ENCODE assay signal across 1 worm cellular context in the genomic region with DNA sequence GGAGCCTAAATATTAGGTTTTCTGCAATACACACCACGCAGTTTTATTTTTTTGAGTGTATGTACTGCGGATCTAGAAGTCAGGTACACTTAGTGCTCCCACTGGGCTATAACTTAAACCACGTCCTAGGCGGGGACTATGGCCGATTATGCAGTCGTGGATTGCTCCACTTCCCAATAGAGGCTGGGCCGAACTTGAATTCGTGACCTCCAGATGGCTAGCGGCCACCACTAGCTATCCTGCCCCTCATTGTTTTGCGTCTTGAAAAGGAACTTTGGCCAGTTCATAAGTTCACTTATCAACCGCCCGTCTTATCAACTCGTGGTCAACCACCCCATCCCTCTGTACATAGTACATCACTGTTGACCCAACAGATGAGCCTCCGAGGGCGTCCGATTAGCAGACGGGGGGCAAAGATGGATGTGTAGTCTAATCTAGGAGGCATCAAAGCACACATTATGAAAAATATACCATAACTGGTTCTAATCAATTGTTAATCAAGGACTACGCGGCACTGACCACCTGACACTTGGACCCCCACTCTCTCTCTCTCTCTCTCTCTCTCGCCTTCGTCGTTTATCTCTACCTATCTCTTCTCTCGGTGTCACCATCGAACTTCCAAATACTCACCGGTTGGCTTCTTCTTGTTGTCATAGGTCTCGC.
TF ChIP-seq lines count a peak whose summit lies in the region.

No protein-coding gene starts in this region.

TF ChIP-seq in whole organism, L1 larva, 84 proteins besides CTCF, POLR2A, EP300 and RAD21 (continued from another document):
- TF ChIP-seq unc-130 (tag; optimal IDR thresholded peaks at IDR 0.05; lab: Kevin White, UChicago) (peak; percentile 79), irx-1 (tag; optimal IDR thresholded peaks at IDR 0.05; lab: Kevin White, UChicago) (no peak), skn-1 (tag; optimal IDR thresholded peaks at IDR 0.05; lab: Kevin White, UChicago) (no peak), ztf-11 (tag; optimal IDR thresholded peaks at IDR 0.05; lab: Kevin White, UChicago) (no peak), sptf-1 (tag; optimal IDR thresholded peaks at IDR 0.05; lab: Kevin White, UChicago) (no peak), efl-3 (GFP tag; optimal IDR thresholded peaks at IDR 0.05; lab: Kevin White, UChicago) (no peak), ceh-63 (GFP tag; optimal IDR thresholded peaks at IDR 0.05; lab: Kevin White, UChicago) (no peak), efl-1 (optimal IDR thresholded peaks at IDR 0.05; lab: Kevin White, UChicago) (peak in 1 of 2 experiments; percentile 6), efl-1 (GFP tag; optimal IDR thresholded peaks at IDR 0.05 in 1 of 2; lab: Kevin White, UChicago) (peak in 1 of 2 experiments; percentile 87), Y116A8C.19 (tag; optimal IDR thresholded peaks at IDR 0.05; lab: Kevin White, UChicago; ENCODE audit: borderline replicate concordance) (no peak), sox-4 (tag; optimal IDR thresholded peaks at IDR 0.05; lab: Kevin White, UChicago) (no peak), pax-3 (tag; optimal IDR thresholded peaks at IDR 0.05; lab: Kevin White, UChicago) (no peak), elt-2 (tag; optimal IDR thresholded peaks at IDR 0.05; lab: Kevin White, UChicago) (peak; percentile 32), nhr-28 (tag; optimal IDR thresholded peaks at IDR 0.05; lab: Kevin White, UChicago) (no peak), C04F5.9 (tag; optimal IDR thresholded peaks at IDR 0.05; lab: Kevin White, UChicago) (no peak), ceh-8 (GFP tag; optimal IDR thresholded peaks at IDR 0.05; lab: Kevin White, UChicago) (no peak), fos-1 (tag; optimal IDR thresholded peaks at IDR 0.05; lab: Kevin White, UChicago) (no peak), F16B12.6 (tag; optimal IDR thresholded peaks at IDR 0.05; lab: Kevin White, UChicago) (no peak), egl-13 (tag; optimal IDR thresholded peaks at IDR 0.05; lab: Kevin White, UChicago) (no peak), ceh-90 (tag; optimal IDR thresholded peaks at IDR 0.05; lab: Kevin White, UChicago) (no peak), ceh-82 (tag; optimal IDR thresholded peaks at IDR 0.05; lab: Kevin White, UChicago) (peak in 1 of 3 experiments; percentile 14), mab-9 (GFP tag; IDR thresholded peaks at IDR 0.05; lab: Robert Waterston, UW) (0 out of 2 replicates have a peak, but pooled peaks have one; percentile 6), fkh-8 (tag; optimal IDR thresholded peaks at IDR 0.05; lab: Kevin White, UChicago) (no peak), nhr-84 (tag; optimal IDR thresholded peaks at IDR 0.05; lab: Kevin White, UChicago) (no peak), ces-1 (GFP tag; optimal IDR thresholded peaks at IDR 0.05; lab: Kevin White, UChicago) (no peak), swsn-7 (tag; optimal IDR thresholded peaks at IDR 0.05; lab: Kevin White, UChicago) (peak; percentile 13), nhr-76 (tag; optimal IDR thresholded peaks at IDR 0.05; lab: Kevin White, UChicago) (no peak)
